Worm (Caenorhabditis elegans) whole organism, mixed stage, embryonic: ENCODE measurements around the gene ttbk-8.1.
"Not testable (repeated sequence)": the region's sequence is repeated elsewhere in the genome, so short reads cannot be mapped to it uniquely, and the experiment has no call there.

Experiments
- M03D4.4 ChIP-seq: sonication (generic microtip); optimal IDR thresholded peaks from 2 replicates; lab custom pipeline; 2017; ENCODE audit warnings: mild to moderate bottlenecking, missing genetic modification characterization, missing compliant biosample characterization
- bed-3 ChIP-seq: fragments of 200-800 bp; sonication (Bioruptor generic); optimal IDR thresholded peaks from 3 replicates; lab custom pipeline; 2018; ENCODE audit warnings: mild to moderate bottlenecking, missing genetic modification characterization, moderate library complexity, missing compliant biosample characterization
- blmp-1 ChIP-seq: fragments of 150-350 bp; optimal IDR thresholded peaks from 2 replicates; lab custom pipeline; 2014; ENCODE audit warnings: missing biosample characterization, missing genetic modification characterization
- ceh-39 ChIP-seq: fragments of 150-350 bp; optimal IDR thresholded peaks from 2 replicates; lab custom pipeline; 2014; ENCODE audit warnings: missing biosample characterization, missing genetic modification characterization
- ceh-43 ChIP-seq: fragments of 200-800 bp; sonication (Bioruptor generic); optimal IDR thresholded peaks from 2 replicates; lab custom pipeline; 2018; ENCODE audit warnings: mild to moderate bottlenecking, missing genetic modification characterization, moderate library complexity, missing compliant biosample characterization
- ceh-83 ChIP-seq: fragments of 200-800 bp; sonication (Bioruptor generic); optimal IDR thresholded peaks from 2 replicates; lab custom pipeline; 2018; ENCODE audit warnings: mild to moderate bottlenecking, missing genetic modification characterization, missing compliant biosample characterization
- ces-1 ChIP-seq: fragments of 150-350 bp; optimal IDR thresholded peaks from 2 replicates; lab custom pipeline; 2014; ENCODE audit warnings: missing biosample characterization, missing genetic modification reagents, missing genetic modification characterization
- cnd-1 ChIP-seq: fragments of 200-800 bp; sonication (Bioruptor generic); optimal IDR thresholded peaks from 2 replicates; lab custom pipeline; 2018; ENCODE audit warnings: mild to moderate bottlenecking, missing genetic modification characterization, missing compliant biosample characterization
- drap-1 ChIP-seq: fragments of 200-800 bp; sonication (Bioruptor generic); optimal IDR thresholded peaks from 3 replicates; lab custom pipeline; 2018; ENCODE audit warnings: mild to moderate bottlenecking, missing genetic modification characterization, missing compliant biosample characterization
- elt-1 ChIP-seq: sonication (generic microtip); optimal IDR thresholded peaks from 2 replicates; lab custom pipeline; 2017; ENCODE audit warnings: missing genetic modification characterization, mild to moderate bottlenecking, missing compliant biosample characterization, antibody characterized with exemption, moderate library complexity, borderline replicate concordance; ENCODE audit not compliant: insufficient read depth
- elt-3 ChIP-seq: fragments of 150-350 bp; optimal IDR thresholded peaks from 2 replicates; lab custom pipeline; 2014; ENCODE audit warnings: missing biosample characterization, missing genetic modification characterization
- flh-1 ChIP-seq: fragments of 200-800 bp; sonication (Bioruptor generic); optimal IDR thresholded peaks from 2 replicates; lab custom pipeline; 2018; ENCODE audit warnings: mild to moderate bottlenecking, missing genetic modification characterization, moderate library complexity, missing compliant biosample characterization
- hlh-1 ChIP-seq: fragments of 150-350 bp; optimal IDR thresholded peaks from 2 replicates; lab custom pipeline; 2014; ENCODE audit warnings: missing biosample characterization, missing genetic modification reagents, missing genetic modification characterization
- lin-13 ChIP-seq: fragments of 150-350 bp; optimal IDR thresholded peaks from 2 replicates; lab custom pipeline; 2014; ENCODE audit warnings: missing biosample characterization, missing genetic modification characterization
- lin-32 ChIP-seq: fragments of 200-800 bp; sonication (Bioruptor generic); optimal IDR thresholded peaks from 2 replicates; lab custom pipeline; 2018; ENCODE audit warnings: mild to moderate bottlenecking, missing genetic modification characterization, missing compliant biosample characterization
- mab-5 ChIP-seq: fragments of 150-350 bp; optimal IDR thresholded peaks from 2 replicates; lab custom pipeline; 2014; ENCODE audit warnings: missing biosample characterization, missing genetic modification characterization
- mep-1 ChIP-seq: fragments of 150-350 bp; optimal IDR thresholded peaks from 2 replicates; lab custom pipeline; 2017; ENCODE audit warnings: missing biosample characterization, missing genetic modification reagents, missing genetic modification characterization, inconsistent platforms
- mls-2 ChIP-seq: sonication (generic microtip); optimal IDR thresholded peaks from 2 replicates; lab custom pipeline; 2016; ENCODE audit warnings: mild to moderate bottlenecking, missing genetic modification characterization, moderate library complexity, missing compliant biosample characterization
- nhr-2 ChIP-seq: fragments of 150-350 bp; optimal IDR thresholded peaks from 2 replicates; lab custom pipeline; 2014; ENCODE audit warnings: missing biosample characterization, missing genetic modification characterization
- nhr-28 ChIP-seq: fragments of 150-350 bp; optimal IDR thresholded peaks from 2 replicates; lab custom pipeline; 2014; ENCODE audit warnings: missing biosample characterization, missing genetic modification characterization
- pha-4 ChIP-seq: fragments of 150-350 bp; optimal IDR thresholded peaks from 2 replicates; lab custom pipeline; 2018; ENCODE audit warnings: missing biosample characterization, missing genetic modification reagents, missing genetic modification characterization
- sem-2 ChIP-seq: fragments of 200-800 bp; sonication (Bioruptor generic); optimal IDR thresholded peaks from 2 replicates; lab custom pipeline; 2018; ENCODE audit warnings: mild to moderate bottlenecking, missing genetic modification characterization, missing compliant biosample characterization
- snpc-4 ChIP-seq: fragments of 150-350 bp; optimal IDR thresholded peaks from 2 replicates; lab custom pipeline; 2014; ENCODE audit warnings: missing biosample characterization, missing genetic modification characterization
- sptf-1 ChIP-seq: sonication (generic microtip); optimal IDR thresholded peaks from 2 replicates; lab custom pipeline; 2017; ENCODE audit warnings: mild to moderate bottlenecking, missing genetic modification characterization, moderate library complexity, missing compliant biosample characterization
- tbx-8 ChIP-seq: fragments of 200-800 bp; sonication (Bioruptor generic); optimal IDR thresholded peaks from 2 replicates; lab custom pipeline; 2018; ENCODE audit warnings: mild to moderate bottlenecking, missing genetic modification characterization, moderate library complexity, missing compliant biosample characterization
- unc-120 ChIP-seq: sonication (generic microtip); optimal IDR thresholded peaks from 2 replicates; lab custom pipeline; 2017; ENCODE audit warnings: missing genetic modification characterization, missing compliant biosample characterization; ENCODE audit not compliant: poor library complexity, severe bottlenecking
- unc-39 ChIP-seq: fragments of 150-350 bp; optimal IDR thresholded peaks from 2 replicates; lab custom pipeline; 2014; ENCODE audit warnings: missing biosample characterization, missing genetic modification characterization
- unc-62 ChIP-seq: fragments of 150-350 bp; optimal IDR thresholded peaks from 2 replicates; lab custom pipeline; 2014; ENCODE audit warnings: missing biosample characterization, missing genetic modification reagents, missing genetic modification characterization
- zip-8 ChIP-seq: fragments of 150-350 bp; optimal IDR thresholded peaks from 2 replicates; lab custom pipeline; 2014; ENCODE audit warnings: missing biosample characterization, missing genetic modification characterization
- ztf-11 ChIP-seq: fragments of 150-350 bp; optimal IDR thresholded peaks from 2 replicates; lab custom pipeline; 2014; ENCODE audit warnings: missing biosample characterization, missing genetic modification characterization

ttbk-8.1 gene

ce11 chrIV:13472011-13472410, at the start of gene ttbk-8.1, which contains the start of gene Y38H8A.4:
Gene ttbk-8.1 (plus strand): TSS chrIV:13472311.
Gene Y38H8A.4 (minus strand): TSS chrIV:13472376.
- no peak for TF ChIP-seq snpc-4
- no peak for TF ChIP-seq sem-2 (GFP tag; lab: Kevin White, UChicago)

- TF ChIP-seq unc-120 (no peak), blmp-1 (no peak), tbx-8 (GFP tag; lab: Kevin White, UChicago) (no peak), lin-32 (GFP tag; lab: Kevin White, UChicago) (no peak), flh-1 (GFP tag; lab: Kevin White, UChicago) (no peak), mls-2 (tag; lab: Kevin White, UChicago) (no peak), ceh-83 (GFP tag; lab: Kevin White, UChicago) (no peak), nhr-2 (tag; lab: Kevin White, UChicago) (no peak), elt-3 (no peak), sptf-1 (tag; lab: Kevin White, UChicago) (no peak), nhr-28 (tag; lab: Kevin White, UChicago) (no peak), elt-1 (tag; lab: Kevin White, UChicago) (no peak), mep-1 (no peak), zip-8 (tag; lab: Kevin White, UChicago) (no peak), mab-5 (tag; lab: Kevin White, UChicago) (no peak), unc-39 (tag; lab: Kevin White, UChicago) (no peak), ztf-11 (tag; lab: Kevin White, UChicago) (no peak), sem-2 (GFP tag; lab: Kevin White, UChicago) (no peak), drap-1 (GFP tag; lab: Kevin White, UChicago) (no peak), ces-1 (GFP tag; lab: Kevin White, UChicago) (no peak)
Measured at ce11 chrIV:13429240-13429639, 42.9 kb upstream of the ttbk-8.1 start, which contains the start of gene K09B11.4. Gene K09B11.4 (plus strand): TSS chrIV:13429540.

- TF ChIP-seq snpc-4; ceh-43 (GFP tag; lab: Kevin White, UChicago); ceh-39 (tag; lab: Kevin White, UChicago): not testable (repeated sequence)
Measured at ce11 chrIV:13433904-13434303, 38.2 kb upstream of the ttbk-8.1 start, which contains the start of gene K09B11.5. Gene K09B11.5 (minus strand): TSS chrIV:13434004.

DNA sequence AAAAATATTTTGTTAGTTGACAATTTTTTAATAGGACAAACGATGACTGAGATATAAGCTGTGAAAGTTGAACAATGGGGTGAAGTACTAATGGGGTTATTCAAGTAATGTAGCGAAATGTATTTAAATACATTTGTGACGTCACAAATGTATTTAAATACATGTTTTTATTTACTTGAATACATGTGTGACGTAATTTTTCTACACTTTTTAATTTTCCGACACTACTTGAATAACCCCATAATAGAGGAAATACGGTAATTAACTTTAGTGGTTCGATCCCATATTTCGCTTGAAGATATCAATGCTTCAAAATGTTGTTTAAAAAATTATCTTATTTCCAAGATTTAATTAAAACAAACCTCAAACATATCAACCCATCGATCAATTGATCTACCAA, 30.4 kb upstream of the ttbk-8.1 start:
- TF ChIP-seq zip-8 (tag; lab: Kevin White, UChicago), result peak; percentile 90

- TF ChIP-seq unc-62 (GFP tag; lab: Kevin White, UChicago), result no peak
- TF ChIP-seq sem-2 (GFP tag; lab: Kevin White, UChicago), result no peak
- TF ChIP-seq mls-2 (tag; lab: Kevin White, UChicago), result no peak
- no peak for TF ChIP-seq ceh-39 (tag; lab: Kevin White, UChicago)
- no peak for TF ChIP-seq nhr-2 (tag; lab: Kevin White, UChicago)
- no peak for TF ChIP-seq bed-3 (GFP tag; lab: Kevin White, UChicago)
- TF ChIP-seq M03D4.4 (tag; lab: Kevin White, UChicago), result no peak
- TF ChIP-seq pha-4 (tag; lab: Kevin White, UChicago), result no peak
- no peak for TF ChIP-seq drap-1 (GFP tag; lab: Kevin White, UChicago)
- TF ChIP-seq elt-3, result no peak
- TF ChIP-seq unc-39 (tag; lab: Kevin White, UChicago), result no peak
- no peak for TF ChIP-seq lin-13 (tag; lab: Kevin White, UChicago)
- no peak for TF ChIP-seq lin-32 (GFP tag; lab: Kevin White, UChicago)
- TF ChIP-seq flh-1 (GFP tag; lab: Kevin White, UChicago), result no peak
- TF ChIP-seq blmp-1, result no peak
- TF ChIP-seq hlh-1 (tag; lab: Kevin White, UChicago), result no peak
Measured at ce11 chrIV:13445275-13445674, 26.8 kb upstream of the ttbk-8.1 start, which contains the start of gene mam-3. Gene mam-3 (minus strand): TSS chrIV:13445375.

DNA sequence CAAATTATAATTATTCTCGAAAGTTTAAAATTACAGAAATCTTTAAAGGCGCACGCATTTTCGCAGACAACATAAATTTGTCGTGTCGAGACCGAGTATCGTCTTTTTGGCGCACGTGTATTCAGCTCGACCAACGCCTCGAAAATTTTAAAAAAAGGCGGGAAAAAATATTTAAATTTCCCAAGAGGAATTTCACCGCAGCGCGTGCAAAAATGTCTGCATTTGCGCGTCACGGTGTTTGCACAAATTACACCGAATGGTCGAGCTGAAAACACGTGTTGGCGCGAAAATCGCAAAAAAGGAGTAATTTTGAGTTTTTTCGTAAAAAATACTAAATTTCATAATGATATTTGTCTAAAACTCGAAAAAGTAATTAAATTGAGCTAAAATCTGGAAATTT, 21.4 kb upstream of the ttbk-8.1 start:
- no peak for TF ChIP-seq elt-1 (tag; lab: Kevin White, UChicago)
- no peak for TF ChIP-seq drap-1 (GFP tag; lab: Kevin White, UChicago)
- no peak for TF ChIP-seq cnd-1 (tag; lab: Kevin White, UChicago)
- TF ChIP-seq unc-39 (tag; lab: Kevin White, UChicago), result no peak
- no peak for TF ChIP-seq zip-8 (tag; lab: Kevin White, UChicago)
- TF ChIP-seq tbx-8 (GFP tag; lab: Kevin White, UChicago), result no peak
- no peak for TF ChIP-seq flh-1 (GFP tag; lab: Kevin White, UChicago)
- no peak for TF ChIP-seq snpc-4
- no peak for TF ChIP-seq ceh-83 (GFP tag; lab: Kevin White, UChicago)
- no peak for TF ChIP-seq unc-62 (GFP tag; lab: Kevin White, UChicago)
- TF ChIP-seq mls-2 (tag; lab: Kevin White, UChicago), result no peak
- no peak for TF ChIP-seq M03D4.4 (tag; lab: Kevin White, UChicago)
